Worm (Caenorhabditis elegans): ENCODE measurements around the gene T08B6.9.

The T08B6.9 gene

ce11 chrIV:4880634-4881033 is 10.0 kb upstream of the T08B6.9 start (continued):
- TF ChIP-seq mes-2 (tag; optimal IDR thresholded peaks at IDR 0.05; ENCODE audit: poor library complexity, severe bottlenecking): no peak
- no peak for TF ChIP-seq gei-8 (GFP tag; optimal IDR thresholded peaks at IDR 0.05)
- no peak for TF ChIP-seq pqm-1 (tag; optimal IDR thresholded peaks at IDR 0.05)
- TF ChIP-seq lsy-2 (tag; optimal IDR thresholded peaks at IDR 0.05): no peak
- TF ChIP-seq lir-3 (tag; optimal IDR thresholded peaks at IDR 0.05): no peak
- TF ChIP-seq egl-43 (GFP tag; IDR thresholded peaks at IDR 0.05): no peak
- TF ChIP-seq zip-2 (tag; optimal IDR thresholded peaks at IDR 0.05): no peak
- TF ChIP-seq F26F4.8 (GFP tag; conservative IDR thresholded peaks at IDR 0.05): no peak
- TF ChIP-seq nhr-237 (tag; optimal IDR thresholded peaks at IDR 0.05): no peak
- no peak for TF ChIP-seq lin-1 (GFP tag; IDR thresholded peaks at IDR 0.05)

DNA sequence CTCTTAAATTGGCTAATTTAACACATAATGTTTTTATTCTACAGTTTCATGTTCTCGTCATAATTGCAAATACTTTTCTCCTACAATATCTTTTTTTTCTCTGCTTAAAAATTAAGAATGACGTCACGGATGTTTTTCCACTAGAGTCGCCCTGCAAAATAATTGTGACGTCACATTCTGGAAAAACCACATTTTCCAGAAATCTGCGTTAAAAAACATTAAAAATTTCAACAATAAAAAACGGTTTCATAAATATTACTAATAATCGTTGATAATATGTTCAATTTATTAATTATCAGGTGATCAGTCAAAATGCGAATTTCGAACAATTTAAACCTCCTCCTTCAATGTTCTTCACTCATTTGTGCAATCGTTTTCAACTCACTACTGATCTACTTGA is 6.7 kb upstream of the T08B6.9 start, which contains the start of gene str-166:
Gene str-166 (plus strand): TSS at position 301 of the 400 bp plus-strand sequence.
- TF ChIP-seq nhr-11 (tag; optimal IDR thresholded peaks at IDR 0.05) (no peak), ceh-20 (GFP tag; IDR thresholded peaks at IDR 0.05) (no peak), mxl-3 (GFP tag; optimal IDR thresholded peaks at IDR 0.05) (no peak), ces-1 (GFP tag; optimal IDR thresholded peaks at IDR 0.05) (no peak), tag-97 (GFP tag; IDR thresholded peaks at IDR 0.05) (no peak)

- TF ChIP-seq F26F4.8 (GFP tag; conservative IDR thresholded peaks at IDR 0.05) (peak; percentile 66; the same call in 1 of the 2 replicates), snpc-1.2 (GFP tag; IDR thresholded peaks at IDR 0.05) (peak; percentile 96), nhr-11 (tag; optimal IDR thresholded peaks at IDR 0.05) (no peak)
These were observed 5.2 kb upstream of the T08B6.9 start for ce11 chrIV:4885435-4885834.

- no peak for TF ChIP-seq vab-7 (GFP tag; IDR thresholded peaks at IDR 0.05)
- no peak for TF ChIP-seq fos-1 (tag; optimal IDR thresholded peaks at IDR 0.05)
- no peak for TF ChIP-seq F26F4.8 (GFP tag; conservative IDR thresholded peaks at IDR 0.05)
- TF ChIP-seq Y48G9A.11 (GFP tag; IDR thresholded peaks at IDR 0.05): no peak
- TF ChIP-seq lir-3 (tag; optimal IDR thresholded peaks at IDR 0.05): no peak
These were observed 3.4 kb upstream of the T08B6.9 start, which contains the start of gene T08B6.1 for ce11 chrIV:4887258-4887657. T08B6.1 (minus strand) TSS chrIV:4887358.

DNA sequence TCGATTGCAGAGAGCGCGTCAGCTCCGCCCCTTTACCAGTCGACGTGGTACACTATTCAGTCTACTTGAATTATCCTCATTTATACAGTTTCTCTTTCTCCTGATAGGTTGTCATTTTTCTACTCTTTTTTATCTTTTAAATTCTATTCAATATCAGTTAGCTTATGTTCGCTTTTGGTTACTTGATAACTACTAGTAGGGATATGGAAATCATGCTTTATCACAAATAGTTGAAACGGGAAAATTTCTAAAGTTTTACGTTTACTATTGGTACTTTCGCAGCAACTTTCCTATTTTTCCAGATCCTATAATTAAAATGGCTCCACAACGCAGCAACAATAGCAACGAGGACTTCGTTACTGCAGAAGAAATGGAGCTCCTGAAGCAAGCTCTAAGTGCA is 1.0 kb upstream of the T08B6.9 start, which contains the start of gene sgnh-1:
Gene sgnh-1 (plus strand): TSS at position 301 of the 400 bp plus-strand sequence.
- TF ChIP-seq snpc-1.2 (GFP tag; IDR thresholded peaks at IDR 0.05): no peak
- TF ChIP-seq Y5F2A.4 (GFP tag; optimal IDR thresholded peaks at IDR 0.05): no peak
- TF ChIP-seq F49E8.2 (tag; optimal IDR thresholded peaks at IDR 0.05; ENCODE audit: borderline replicate concordance): no peak
- TF ChIP-seq unc-62 (GFP tag; optimal IDR thresholded peaks at IDR 0.05 in 1 of 2): no peak
- TF ChIP-seq unc-62 (tag; optimal IDR thresholded peaks at IDR 0.05): no peak
- TF ChIP-seq sdz-12 (GFP tag; optimal IDR thresholded peaks at IDR 0.05): no peak
- no peak for TF ChIP-seq daf-8 (GFP tag; IDR thresholded peaks at IDR 0.05)
- no peak for TF ChIP-seq ceh-44 (GFP tag; IDR thresholded peaks at IDR 0.05)
- TF ChIP-seq Y48G9A.11 (GFP tag; IDR thresholded peaks at IDR 0.05): no peak
- no peak for TF ChIP-seq ztf-7 (tag; optimal IDR thresholded peaks at IDR 0.05)
- no peak for TF ChIP-seq tag-97 (GFP tag; IDR thresholded peaks at IDR 0.05)

- TF ChIP-seq aha-1 (tag) (peak; percentile 52), Y105C5A.15 (GFP tag; IDR thresholded peaks at IDR 0.05) (no peak)
These were observed 13.3 kb downstream of the T08B6.9 start, which contains the start of gene str-161 for ce11 chrIV:4903961-4904360. str-161 (minus strand) TSS chrIV:4904061.

ce11 chrIV:4905645-4906135 is 15.0 kb downstream of the T08B6.9 start, which contains the start of gene T08B6.4:
T08B6.4 (plus strand) TSS chrIV:4905695.
- TF ChIP-seq nhr-111 (GFP tag; optimal IDR thresholded peaks at IDR 0.05): no peak
- TF ChIP-seq unc-130 (GFP tag; optimal IDR thresholded peaks at IDR 0.05): no peak
- TF ChIP-seq dmd-6 (GFP tag; IDR thresholded peaks at IDR 0.05): no peak
- TF ChIP-seq ceh-28 (tag; optimal IDR thresholded peaks at IDR 0.05): peak; percentile 87
- peak; percentile 12 for TF ChIP-seq aha-1 (tag)
- TF ChIP-seq egl-43 (GFP tag; IDR thresholded peaks at IDR 0.05): no peak
